Worm (Caenorhabditis elegans) whole organism, midembryonic: ENCODE measurements around the gene ubc-8.

Source experiments
- T22C8.4 ChIP-seq: fragments of 200-800 bp; sonication (Bioruptor generic); IDR thresholded peaks from 2 replicates; pipeline ENCODE4 v1.3.6; 2022; ENCODE audit warnings: missing genetic modification characterization, missing compliant biosample characterization
- flt-1 ChIP-seq: fragments of 200-800 bp; sonication (Bioruptor generic); IDR thresholded peaks from 2 replicates; pipeline ENCODE4 v1.3.6; 2022; ENCODE audit warnings: missing genetic modification characterization, missing compliant biosample characterization
- ztf-23 ChIP-seq: fragments of 200-800 bp; sonication (Bioruptor generic); IDR thresholded peaks from 2 replicates; pipeline ENCODE4 v1.3.6; 2022; ENCODE audit warnings: missing genetic modification reagents, missing genetic modification characterization, missing compliant biosample characterization

ce11 chrIV:2664901-2665201 is 42.2 kb downstream of the ubc-8 start:
- no peak for TF ChIP-seq T22C8.4 (GFP tag; lab: Robert Waterston, UW)
- no peak for TF ChIP-seq ztf-23 (GFP tag; lab: Robert Waterston, UW)
- no peak for TF ChIP-seq flt-1
